Comparison of ENCODE assay signal across 4 worm cellular contexts in the genomic region with DNA sequence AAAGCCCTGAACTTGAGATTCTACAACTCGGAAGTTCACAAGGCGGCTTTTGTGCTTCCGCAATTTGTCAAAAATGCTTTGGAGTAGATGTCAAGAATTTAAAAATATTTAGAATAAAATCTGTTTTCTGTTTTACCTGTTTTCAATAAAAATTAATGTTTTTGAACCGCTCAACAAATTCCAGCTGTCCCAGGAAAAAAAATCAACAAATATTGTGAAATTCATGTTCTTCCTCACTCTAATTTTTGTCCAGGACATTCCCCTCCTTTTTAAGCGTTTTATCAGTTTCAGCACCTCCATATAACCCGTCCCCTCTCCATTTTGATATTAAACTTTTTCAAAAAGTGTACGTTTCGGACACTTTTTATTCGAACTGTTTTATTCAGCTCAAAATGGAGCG.
TF ChIP-seq lines count a peak whose summit lies in the region.

A gene (plus strand): TSS at position 301 of the 400 bp plus-strand sequence.

TF ChIP-seq in whole organism, L2 larva, 48 proteins besides CTCF, POLR2A, EP300 and RAD21:
- TF ChIP-seq C34F6.9 (tag; optimal IDR thresholded peaks at IDR 0.05; lab: Kevin White, UChicago) (no peak), fos-1 (tag; optimal IDR thresholded peaks at IDR 0.05; lab: Kevin White, UChicago) (peak; percentile 5)
TF ChIP-seq in whole organism, L2 larva: peak in this region for 1.

TF ChIP-seq in whole organism, L3 larva, 47 proteins besides CTCF, POLR2A, EP300 and RAD21:
- TF ChIP-seq elt-2 (tag; optimal IDR thresholded peaks at IDR 0.05; lab: Kevin White, UChicago) = peak; percentile 9
- TF ChIP-seq pqm-1 (tag; optimal IDR thresholded peaks at IDR 0.05; lab: Kevin White, UChicago) = peak; percentile 5
- TF ChIP-seq aly-2 (tag; optimal IDR thresholded peaks at IDR 0.05; lab: Kevin White, UChicago) = no peak
- TF ChIP-seq pha-4 (tag; optimal IDR thresholded peaks at IDR 0.05; lab: Kevin White, UChicago) = peak; percentile 14
- no peak for TF ChIP-seq zag-1 (tag; optimal IDR thresholded peaks at IDR 0.05; lab: Kevin White, UChicago)

TF ChIP-seq in whole organism, L4 larva, 104 proteins besides CTCF, POLR2A, EP300 and RAD21:
- TF ChIP-seq snpc-4 (tag; optimal IDR thresholded peaks at IDR 0.05; lab: Kevin White, UChicago) (no peak), nhr-102 (tag; optimal IDR thresholded peaks at IDR 0.05; lab: Kevin White, UChicago) (no peak), zip-2 (tag; optimal IDR thresholded peaks at IDR 0.05; lab: Kevin White, UChicago) (no peak), Y75B8A.6 (GFP tag; IDR thresholded peaks at IDR 0.05; lab: Robert Waterston, UW) (no peak), fkh-10 (GFP tag; optimal IDR thresholded peaks at IDR 0.05; lab: Kevin White, UChicago) (no peak), nhr-10 (tag; optimal IDR thresholded peaks at IDR 0.05; lab: Kevin White, UChicago) (no peak), zfp-3 (GFP tag; conservative IDR thresholded peaks at IDR 0.05; lab: Robert Waterston, UW) (no peak), nhr-25 (tag; optimal IDR thresholded peaks at IDR 0.05; lab: Kevin White, UChicago; ENCODE audit: borderline replicate concordance, insufficient read depth) (no peak), daf-16 (GFP tag; optimal IDR thresholded peaks at IDR 0.05; lab: Kevin White, UChicago) (no peak), daf-16 (tag; optimal IDR thresholded peaks at IDR 0.05; lab: Kevin White, UChicago) (peak; percentile 52), pqm-1 (tag; optimal IDR thresholded peaks at IDR 0.05; lab: Kevin White, UChicago) (peak; percentile 15), lir-3 (tag; optimal IDR thresholded peaks at IDR 0.05; lab: Kevin White, UChicago) (no peak), ztf-11 (tag; optimal IDR thresholded peaks at IDR 0.05; lab: Kevin White, UChicago) (no peak), unc-62 (GFP tag; optimal IDR thresholded peaks at IDR 0.05 in 1 of 2; lab: Kevin White, UChicago) (no peak), unc-62 (tag; optimal IDR thresholded peaks at IDR 0.05; lab: Kevin White, UChicago) (no peak), spr-1 (tag; optimal IDR thresholded peaks at IDR 0.05; lab: Kevin White, UChicago) (no peak), nhr-42 (GFP tag; IDR thresholded peaks at IDR 0.05; lab: Robert Waterston, UW) (no peak), nhr-111 (GFP tag; optimal IDR thresholded peaks at IDR 0.05; lab: Kevin White, UChicago) (no peak)

TF ChIP-seq in whole organism, young adult, 124 proteins besides CTCF, POLR2A, EP300 and RAD21:
- TF ChIP-seq lin-40 (tag; optimal IDR thresholded peaks at IDR 0.05; lab: Kevin White, UChicago) (no peak), die-1 (tag; optimal IDR thresholded peaks at IDR 0.05; lab: Kevin White, UChicago) (no peak), cebp-1 (GFP tag; IDR thresholded peaks at IDR 0.05; lab: Robert Waterston, UW) (no peak), cebp-1 (tag; optimal IDR thresholded peaks at IDR 0.05; lab: Kevin White, UChicago) (peak; percentile 42), attf-3 (GFP tag; conservative IDR thresholded peaks at IDR 0.05; lab: Robert Waterston, UW) (no peak), hmg-20 (GFP tag; IDR thresholded peaks at IDR 0.05; lab: Robert Waterston, UW) (no peak)
